Fruit fly (Drosophila melanogaster): Measurements from ENCODE around the gene CG14419.

dm6 chrX:2880660-2881059 is 5.1 kb downstream of the CG14419 start:
- TF ChIP-seq h (GFP tag; optimal IDR thresholded peaks at IDR 0.05) (peak; percentile 7), CrebA (GFP tag; optimal IDR thresholded peaks at IDR 0.05; ENCODE audit: borderline replicate concordance) (no peak), Dfd (GFP tag; optimal IDR thresholded peaks at IDR 0.05) (no peak), foxo (GFP tag; optimal IDR thresholded peaks at IDR 0.05) (no peak)

Measured in whole organism, wandering third instar larva.